Worm (Caenorhabditis elegans): ENCODE data around the gene haf-2.

haf-2 gene

ce11 chrII:7325063-7325480 is 31.2 kb downstream of the haf-2 start (continued):
- TF ChIP-seq fos-1 (tag; optimal IDR thresholded peaks at IDR 0.05) (no peak), pax-3 (tag; optimal IDR thresholded peaks at IDR 0.05) (peak; percentile 16), nhr-11 (tag; optimal IDR thresholded peaks at IDR 0.05) (no peak), sox-4 (tag; optimal IDR thresholded peaks at IDR 0.05) (peak; percentile 26), nhr-71 (tag; optimal IDR thresholded peaks at IDR 0.05) (peak; percentile 75), nhr-77 (tag; optimal IDR thresholded peaks at IDR 0.05) (no peak), elt-3 (tag; optimal IDR thresholded peaks at IDR 0.05) (no peak), nhr-19 (GFP tag; conservative IDR thresholded peaks at IDR 0.05) (no peak), zag-1 (tag; optimal IDR thresholded peaks at IDR 0.05) (no peak), pag-3 (tag; optimal IDR thresholded peaks at IDR 0.05; ENCODE audit: borderline replicate concordance, insufficient read depth) (no peak), fkh-8 (tag; optimal IDR thresholded peaks at IDR 0.05) (peak; percentile 92), lin-39 (tag; optimal IDR thresholded peaks at IDR 0.05) (no peak), fkh-4 (tag; optimal IDR thresholded peaks at IDR 0.05; ENCODE audit: borderline replicate concordance) (no peak), tlp-1 (tag; optimal IDR thresholded peaks at IDR 0.05) (no peak), swsn-7 (tag; optimal IDR thresholded peaks at IDR 0.05) (peak; percentile 6), C16A3.4 (tag; optimal IDR thresholded peaks at IDR 0.05) (no peak), dsc-1 (tag; optimal IDR thresholded peaks at IDR 0.05) (peak; percentile 47), egl-27 (tag; optimal IDR thresholded peaks at IDR 0.05) (no peak), mef-2 (tag; optimal IDR thresholded peaks at IDR 0.05) (peak; percentile 50), nhr-237 (tag; optimal IDR thresholded peaks at IDR 0.05) (no peak), hlh-4 (tag; optimal IDR thresholded peaks at IDR 0.05) (peak; percentile 56), ces-1 (GFP tag; optimal IDR thresholded peaks at IDR 0.05) (no peak), nhr-28 (tag; optimal IDR thresholded peaks at IDR 0.05) (no peak), grh-1 (GFP tag; IDR thresholded peaks at IDR 0.05) (no peak), unc-86 (tag; optimal IDR thresholded peaks at IDR 0.05) (peak; percentile 48), ceh-63 (GFP tag; optimal IDR thresholded peaks at IDR 0.05) (no peak), C04F5.9 (tag; optimal IDR thresholded peaks at IDR 0.05) (no peak)

DNA sequence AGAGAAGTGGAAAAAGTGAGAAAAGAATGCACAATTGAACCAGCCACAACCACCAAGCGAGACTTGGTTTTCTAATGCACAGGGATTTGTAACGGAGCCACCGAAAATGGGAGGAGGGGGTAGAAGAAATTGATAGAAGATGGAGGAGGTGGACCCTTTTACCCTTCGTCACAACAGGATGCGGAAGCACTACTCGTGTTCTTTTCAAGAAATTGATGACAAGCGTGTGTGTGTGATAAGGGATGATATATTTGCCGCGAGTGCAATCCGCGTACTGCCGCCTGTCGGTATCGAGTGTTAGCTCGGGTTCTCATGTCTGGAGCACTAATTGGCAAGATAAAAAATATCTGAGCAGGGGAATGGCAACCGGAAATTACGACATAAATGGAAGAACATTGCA is 32.3 kb downstream of the haf-2 start, which contains the start of gene F21D12.3:
TSS of gene F21D12.3 (minus strand) at position 101 of the 400 bp plus-strand sequence.
- no peak for TF ChIP-seq efl-1 (optimal IDR thresholded peaks at IDR 0.05)
- TF ChIP-seq efl-1 (GFP tag; optimal IDR thresholded peaks at IDR 0.05 in 1 of 2), result peak in 1 of 2 experiments; percentile 31
- no peak for TF ChIP-seq lin-13 (GFP tag; optimal IDR thresholded peaks at IDR 0.05)
- no peak for TF ChIP-seq snu-23 (GFP tag; optimal IDR thresholded peaks at IDR 0.05)
- TF ChIP-seq rnt-1 (tag; optimal IDR thresholded peaks at IDR 0.05), result peak; percentile 16
- TF ChIP-seq alr-1 (tag; optimal IDR thresholded peaks at IDR 0.05; ENCODE audit: borderline replicate concordance), result no peak
- no peak for TF ChIP-seq nhr-90 (tag; optimal IDR thresholded peaks at IDR 0.05; ENCODE audit: poor library complexity)
- no peak for TF ChIP-seq C04F5.9 (tag; optimal IDR thresholded peaks at IDR 0.05)

DNA sequence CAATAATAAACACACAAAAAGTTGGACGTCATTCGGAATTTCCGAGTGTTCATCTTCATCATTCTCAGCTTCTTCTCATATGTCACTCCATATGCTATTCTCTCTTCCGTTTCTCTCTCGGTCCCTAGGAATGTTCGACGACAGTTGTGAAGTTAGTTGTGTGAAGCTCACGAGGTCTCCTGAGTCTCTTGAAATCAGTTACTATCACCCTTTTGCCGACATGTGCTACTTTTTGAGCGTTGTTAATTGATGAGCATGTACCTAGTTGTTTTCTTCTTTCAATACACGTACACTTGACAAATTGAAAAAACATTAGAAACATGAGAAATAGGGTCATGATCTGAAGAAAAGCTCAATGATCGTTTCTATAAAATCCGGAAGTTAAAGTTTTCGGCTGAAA is 32.9 kb downstream of the haf-2 start:
- peak; percentile 33 for TF ChIP-seq xbp-1 (tag; optimal IDR thresholded peaks at IDR 0.05)
- no peak for TF ChIP-seq elt-3 (tag; optimal IDR thresholded peaks at IDR 0.05)
- TF ChIP-seq zip-4 (GFP tag; optimal IDR thresholded peaks at IDR 0.05), result no peak
- TF ChIP-seq lin-14 (GFP tag; optimal IDR thresholded peaks at IDR 0.05), result peak; percentile 92
- TF ChIP-seq alr-1 (tag; optimal IDR thresholded peaks at IDR 0.05; ENCODE audit: borderline replicate concordance), result no peak
- no peak for TF ChIP-seq unc-62 (GFP tag; optimal IDR thresholded peaks at IDR 0.05)
- no peak for TF ChIP-seq efl-3 (GFP tag; optimal IDR thresholded peaks at IDR 0.05)
- peak; percentile 72 for TF ChIP-seq snu-23 (GFP tag; optimal IDR thresholded peaks at IDR 0.05)
- no peak for TF ChIP-seq grh-1 (GFP tag; IDR thresholded peaks at IDR 0.05)
- TF ChIP-seq skn-1 (tag; optimal IDR thresholded peaks at IDR 0.05), result no peak
- peak in 1 of 2 experiments; percentile 2 for TF ChIP-seq lin-35 (GFP tag; optimal IDR thresholded peaks at IDR 0.05)
- peak; percentile 58 for TF ChIP-seq lir-3 (tag; optimal IDR thresholded peaks at IDR 0.05; ENCODE audit: poor library complexity)
- no peak for TF ChIP-seq dpl-1 (GFP tag; optimal IDR thresholded peaks at IDR 0.05)
- no peak for TF ChIP-seq zag-1 (tag; optimal IDR thresholded peaks at IDR 0.05)
- no peak for TF ChIP-seq unc-86 (tag; optimal IDR thresholded peaks at IDR 0.05)
- peak in 1 of 2 experiments; percentile 58 for TF ChIP-seq mdl-1 (tag; optimal IDR thresholded peaks at IDR 0.05)
- peak; percentile 36 for TF ChIP-seq C16A3.4 (tag; optimal IDR thresholded peaks at IDR 0.05)
- no peak for TF ChIP-seq pag-3 (tag; optimal IDR thresholded peaks at IDR 0.05; ENCODE audit: borderline replicate concordance, insufficient read depth)
- TF ChIP-seq nhr-76 (tag; optimal IDR thresholded peaks at IDR 0.05), result no peak
- TF ChIP-seq nhr-20 (tag; optimal IDR thresholded peaks at IDR 0.05), result peak; percentile 65
- no peak for TF ChIP-seq egl-27 (tag; optimal IDR thresholded peaks at IDR 0.05)
- TF ChIP-seq ceh-8 (GFP tag; optimal IDR thresholded peaks at IDR 0.05), result no peak
- no peak for TF ChIP-seq ceh-63 (GFP tag; optimal IDR thresholded peaks at IDR 0.05)
- TF ChIP-seq lsy-2 (tag; optimal IDR thresholded peaks at IDR 0.05), result peak; percentile 47 to 71
- TF ChIP-seq unc-98 (GFP tag; IDR thresholded peaks at IDR 0.05), result no peak

All from whole organism, L1 larva.